Fruit fly (Drosophila melanogaster): ENCODE data around the gene Cyp28c1.

DNA sequence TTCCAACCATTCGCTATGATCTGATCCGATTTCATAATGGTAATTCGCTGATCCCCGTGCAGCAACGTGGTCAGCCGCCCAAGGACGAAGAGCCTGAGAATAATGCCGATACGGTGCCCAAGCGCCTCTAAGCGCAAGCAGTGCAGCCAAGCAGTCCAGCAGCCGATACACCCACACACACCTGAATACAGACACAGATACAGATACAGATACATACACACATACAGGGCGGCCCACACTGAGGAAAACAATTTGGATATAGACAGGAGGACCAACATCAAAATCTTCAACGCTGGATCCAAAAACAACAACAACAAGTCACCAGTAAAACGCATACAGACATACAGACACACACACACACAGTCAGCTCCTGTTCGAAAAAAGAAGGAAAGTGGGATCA, 39.5 kb upstream of the Cyp28c1 start:
- TF ChIP-seq CG8478 (optimal IDR thresholded peaks at IDR 0.05): no peak
- no peak for TF ChIP-seq CTCF (optimal IDR thresholded peaks at IDR 0.05)

Measured in S2 (cell line).